Worm (Caenorhabditis elegans) whole organism, L4 larva: ENCODE data around the gene fbxa-218.

Experiments used
- F10B5.3 ChIP-seq: sonication (generic microtip); optimal IDR thresholded peaks from 2 replicates; lab custom pipeline; 2016; ENCODE audit warnings: mild to moderate bottlenecking, missing genetic modification characterization, missing compliant biosample characterization
- F26F4.8 ChIP-seq: fragments of 200-800 bp; sonication (Bioruptor generic); conservative IDR thresholded peaks from 2 replicates; pipeline ENCODE4 v1.3.6; 2022; ENCODE audit warnings: missing genetic modification characterization, missing compliant biosample characterization
- F37D6.2 ChIP-seq: sonication (generic microtip); optimal IDR thresholded peaks from 2 replicates; lab custom pipeline; 2016; ENCODE audit warnings: mild to moderate bottlenecking, missing genetic modification characterization, missing compliant biosample characterization
- T26A8.4 ChIP-seq: fragments of 200-800 bp; sonication (Bioruptor generic); IDR thresholded peaks from 2 replicates; pipeline ENCODE4 v1.3.6; 2022; ENCODE audit warnings: missing genetic modification characterization, missing compliant biosample characterization
- Y105C5A.15 ChIP-seq: fragments of 200-800 bp; sonication (Bioruptor generic); IDR thresholded peaks from 2 replicates; pipeline ENCODE4 v1.3.6; 2022; ENCODE audit warnings: missing genetic modification characterization, missing compliant biosample characterization
- aha-1 ChIP-seq: fragments of 150-350 bp; peaks from one replicate; lab custom pipeline; 2014; ENCODE audit warnings: missing biosample characterization, missing genetic modification characterization
- aly-2 ChIP-seq: sonication (generic microtip); optimal IDR thresholded peaks from 2 replicates; lab custom pipeline; 2018; ENCODE audit warnings: missing biosample characterization, missing genetic modification characterization
- arid-1 ChIP-seq: fragments of 200-800 bp; sonication (Bioruptor generic); conservative IDR thresholded peaks from 2 replicates; pipeline ENCODE4 v1.3.6; 2022; ENCODE audit warnings: missing genetic modification reagents, missing genetic modification characterization, missing compliant biosample characterization
- ceh-28 ChIP-seq: fragments of 150-350 bp; optimal IDR thresholded peaks from 2 replicates; lab custom pipeline; 2014; ENCODE audit warnings: missing biosample characterization, missing genetic modification reagents, missing genetic modification characterization
- ceh-32 ChIP-seq: sonication (generic microtip); optimal IDR thresholded peaks from 2 replicates; lab custom pipeline; 2016; ENCODE audit warnings: mild to moderate bottlenecking, missing genetic modification characterization, missing compliant biosample characterization; ENCODE audit not compliant: poor library complexity
- ceh-44 ChIP-seq: fragments of 200-800 bp; sonication (Bioruptor generic); IDR thresholded peaks from 2 replicates; pipeline ENCODE4 v1.3.6; 2022; ENCODE audit warnings: missing genetic modification reagents, missing genetic modification characterization, missing compliant biosample characterization
- ces-1 ChIP-seq: fragments of 150-350 bp; sonication (generic microtip); optimal IDR thresholded peaks from 4 replicates; lab custom pipeline; 2014; ENCODE audit warnings: missing biosample characterization, missing genetic modification reagents, missing genetic modification characterization
- cey-2 ChIP-seq: sonication (generic microtip); optimal IDR thresholded peaks from 3 replicates; lab custom pipeline; 2017; ENCODE audit warnings: missing genetic modification characterization, mild to moderate bottlenecking, missing compliant biosample characterization, antibody characterized with exemption, borderline replicate concordance; ENCODE audit not compliant: insufficient read depth
- daf-16 ChIP-seq, 3 experiments: sonication (generic microtip); optimal IDR thresholded peaks; 2 replicates each; lab custom pipeline; 2016 to 2017; ENCODE audit warnings: missing genetic modification characterization in 3 of 3, missing genetic modification reagents in 3 of 3, mild to moderate bottlenecking in 2 of 3, missing compliant biosample characterization in 2 of 3, missing biosample characterization in 1 of 3, moderate library complexity in 1 of 3
- dmd-6 ChIP-seq: fragments of 200-800 bp; sonication (Bioruptor generic); IDR thresholded peaks from 2 replicates; pipeline ENCODE4 v1.3.6; 2022; ENCODE audit warnings: missing genetic modification reagents, missing genetic modification characterization, missing compliant biosample characterization
- dmd-8 ChIP-seq: fragments of 200-800 bp; sonication (Bioruptor generic); IDR thresholded peaks from 2 replicates; pipeline ENCODE4 v1.3.6; 2022; ENCODE audit warnings: missing genetic modification characterization, missing compliant biosample characterization
- duxl-1 ChIP-seq: sonication (generic microtip); optimal IDR thresholded peaks from 2 replicates; lab custom pipeline; 2016; ENCODE audit warnings: mild to moderate bottlenecking, missing genetic modification characterization, moderate library complexity, missing compliant biosample characterization; ENCODE audit not compliant: poor library complexity
- dve-1 ChIP-seq: sonication (generic microtip); optimal IDR thresholded peaks from 2 replicates; lab custom pipeline; 2017; ENCODE audit warnings: antibody characterized with exemption, mild to moderate bottlenecking, missing genetic modification characterization, missing compliant biosample characterization; ENCODE audit not compliant: insufficient read depth
- hlh-30 ChIP-seq: sonication (generic microtip); optimal IDR thresholded peaks from 2 replicates; lab custom pipeline; 2017; ENCODE audit warnings: antibody characterized with exemption, mild to moderate bottlenecking, missing genetic modification characterization, missing compliant biosample characterization; ENCODE audit not compliant: insufficient read depth
- hmg-1.1 ChIP-seq: fragments of 200-800 bp; sonication (Bioruptor generic); IDR thresholded peaks from 2 replicates; pipeline ENCODE4 v1.3.6; 2022; ENCODE audit warnings: missing genetic modification reagents, missing genetic modification characterization, missing compliant biosample characterization
- jun-1 ChIP-seq: fragments of 150-350 bp; optimal IDR thresholded peaks from 2 replicates; lab custom pipeline; 2014; ENCODE audit warnings: missing biosample characterization, missing genetic modification reagents, missing genetic modification characterization
- lim-7 ChIP-seq: fragments of 200-800 bp; sonication (Bioruptor generic); IDR thresholded peaks from 2 replicates; pipeline ENCODE4 v1.3.6; 2022; ENCODE audit warnings: missing genetic modification characterization, missing compliant biosample characterization
- lin-15B ChIP-seq: fragments of 150-350 bp; sonication (generic microtip); optimal IDR thresholded peaks from 3 replicates; lab custom pipeline; 2014; ENCODE audit warnings: missing biosample characterization, missing genetic modification characterization
- lin-29 ChIP-seq: fragments of 200-800 bp; sonication (Bioruptor generic); IDR thresholded peaks from 2 replicates; pipeline ENCODE4 v1.3.6; 2022; ENCODE audit warnings: missing genetic modification reagents, missing genetic modification characterization, missing compliant biosample characterization
- lin-39 ChIP-seq: fragments of 150-350 bp; optimal IDR thresholded peaks from 2 replicates; lab custom pipeline; 2014; ENCODE audit warnings: missing biosample characterization, missing genetic modification reagents, missing genetic modification characterization
- lsy-2 ChIP-seq, 2 experiments: fragments of 150-350 bp in 1 of 2; sonication (generic microtip) in 1 of 2; optimal IDR thresholded peaks; 2 replicates each; lab custom pipeline; 2014 to 2017; ENCODE audit warnings: missing biosample characterization in 2 of 2, missing genetic modification characterization in 2 of 2
- madf-9 ChIP-seq: fragments of 200-800 bp; sonication (Bioruptor generic); conservative IDR thresholded peaks from 2 replicates; pipeline ENCODE4 v1.3.6; 2022; ENCODE audit warnings: missing genetic modification reagents, missing genetic modification characterization, missing compliant biosample characterization
- mes-2 ChIP-seq: sonication (generic microtip); optimal IDR thresholded peaks from 2 replicates; lab custom pipeline; 2016; ENCODE audit warnings: missing genotype, mild to moderate bottlenecking, missing genetic modification characterization, missing compliant biosample characterization; ENCODE audit not compliant: poor library complexity, severe bottlenecking
- mxl-2 ChIP-seq: fragments of 200-800 bp; sonication (Bioruptor generic); conservative IDR thresholded peaks from 2 replicates; pipeline ENCODE4 v1.3.6; 2022; ENCODE audit warnings: missing genetic modification reagents, missing genetic modification characterization, missing compliant biosample characterization
- nhr-11 ChIP-seq: fragments of 150-350 bp; optimal IDR thresholded peaks from 2 replicates; lab custom pipeline; 2014; ENCODE audit warnings: missing biosample characterization, missing genetic modification characterization
- nhr-111 ChIP-seq: fragments of 200-800 bp; sonication (Bioruptor generic); optimal IDR thresholded peaks from 2 replicates; lab custom pipeline; 2018; ENCODE audit warnings: mild to moderate bottlenecking, missing genetic modification characterization, missing compliant biosample characterization
- nhr-25 ChIP-seq: sonication (generic microtip); optimal IDR thresholded peaks from 2 replicates; lab custom pipeline; 2017; ENCODE audit warnings: missing genetic modification characterization, mild to moderate bottlenecking, missing compliant biosample characterization, antibody characterized with exemption, moderate library complexity, borderline replicate concordance; ENCODE audit not compliant: insufficient read depth
- nhr-28 ChIP-seq: fragments of 150-350 bp; optimal IDR thresholded peaks from 2 replicates; lab custom pipeline; 2014; ENCODE audit warnings: missing biosample characterization, missing genetic modification characterization
- nhr-41 ChIP-seq: fragments of 200-800 bp; sonication (Bioruptor generic); IDR thresholded peaks from 2 replicates; pipeline ENCODE4 v1.3.6; 2022; ENCODE audit warnings: missing genetic modification reagents, missing genetic modification characterization, missing compliant biosample characterization
- nhr-42 ChIP-seq: fragments of 200-800 bp; sonication (Bioruptor generic); IDR thresholded peaks from 2 replicates; pipeline ENCODE4 v1.3.6; 2022; ENCODE audit warnings: missing genetic modification characterization, missing compliant biosample characterization
- nhr-76 ChIP-seq: fragments of 150-350 bp; optimal IDR thresholded peaks from 2 replicates; lab custom pipeline; 2014; ENCODE audit warnings: missing biosample characterization, missing genetic modification characterization
- php-3 ChIP-seq: fragments of 200-800 bp; sonication (Bioruptor generic); IDR thresholded peaks from 2 replicates; pipeline ENCODE4 v1.3.6; 2022; ENCODE audit warnings: missing genetic modification reagents, missing genetic modification characterization, missing compliant biosample characterization
- pqm-1 ChIP-seq: sonication (generic microtip); optimal IDR thresholded peaks from 2 replicates; lab custom pipeline; 2017; ENCODE audit warnings: missing biosample characterization, missing genetic modification characterization
- set-16 ChIP-seq: fragments of 200-800 bp; sonication (Bioruptor generic); IDR thresholded peaks from 2 replicates; pipeline ENCODE4 v1.3.6; 2022; ENCODE audit warnings: missing genetic modification reagents, missing genetic modification characterization, missing compliant biosample characterization
- skn-1 ChIP-seq: fragments of 150-350 bp; optimal IDR thresholded peaks from 2 replicates; lab custom pipeline; 2014; ENCODE audit warnings: missing biosample characterization, missing genetic modification characterization
- spr-1 ChIP-seq: sonication (generic microtip); optimal IDR thresholded peaks from 2 replicates; lab custom pipeline; 2016; ENCODE audit warnings: mild to moderate bottlenecking, missing genetic modification characterization, missing compliant biosample characterization
- tra-1 ChIP-seq: fragments of 200-800 bp; sonication (Bioruptor generic); IDR thresholded peaks from 2 replicates; pipeline ENCODE4 v1.3.6; 2022; ENCODE audit warnings: missing genetic modification reagents, missing genetic modification characterization, missing compliant biosample characterization
- unc-130 ChIP-seq: sonication (generic microtip); optimal IDR thresholded peaks from 2 replicates; lab custom pipeline; 2016; ENCODE audit warnings: missing genetic modification reagents, missing genetic modification characterization, missing compliant biosample characterization
- unc-39 ChIP-seq: sonication (generic microtip); optimal IDR thresholded peaks from 2 replicates; lab custom pipeline; 2017; ENCODE audit warnings: missing biosample characterization, missing genetic modification characterization
- vab-7 ChIP-seq: fragments of 200-800 bp; sonication (Bioruptor generic); IDR thresholded peaks from 2 replicates; pipeline ENCODE4 v1.3.6; 2022; ENCODE audit warnings: missing genetic modification reagents, missing genetic modification characterization, missing compliant biosample characterization
- zfp-3 ChIP-seq: fragments of 200-800 bp; sonication (Bioruptor generic); conservative IDR thresholded peaks from 2 replicates; pipeline ENCODE4 v1.3.6; 2022; ENCODE audit warnings: missing genetic modification reagents, missing genetic modification characterization, missing compliant biosample characterization
- zip-2 ChIP-seq: fragments of 150-350 bp; optimal IDR thresholded peaks from 2 replicates; lab custom pipeline; 2014; ENCODE audit warnings: missing biosample characterization, missing genetic modification characterization

The fbxa-218 gene

DNA sequence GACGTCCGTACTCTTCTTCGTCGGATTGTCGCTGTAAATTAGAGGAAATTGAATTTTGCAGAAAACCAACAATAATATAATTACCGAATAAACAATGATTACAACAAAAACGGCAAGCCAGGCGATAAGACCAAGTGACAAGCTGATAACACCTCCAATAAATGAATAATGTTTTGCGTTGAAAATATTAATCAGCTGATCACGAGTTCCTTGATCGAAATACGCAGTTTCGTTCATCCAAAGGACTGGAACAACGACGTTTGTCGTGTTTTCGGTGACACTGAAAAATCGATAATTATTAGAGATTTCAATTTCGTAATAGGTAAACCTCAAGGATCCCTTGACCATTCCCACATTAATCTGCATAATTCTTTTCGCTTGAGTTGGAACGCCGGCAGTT, 17.5 kb downstream of the fbxa-218 start:
- peak; percentile 62 for TF ChIP-seq ceh-28 (tag; lab: Kevin White, UChicago)
- no peak for TF ChIP-seq zfp-3 (GFP tag; lab: Robert Waterston, UW)
- TF ChIP-seq mes-2 (tag; lab: Kevin White, UChicago) = peak; percentile 19
- no peak for TF ChIP-seq vab-7 (GFP tag; lab: Robert Waterston, UW)
- TF ChIP-seq nhr-42 (GFP tag; lab: Robert Waterston, UW) = no peak
- TF ChIP-seq tra-1 (GFP tag; lab: Robert Waterston, UW) = no peak
- no peak for TF ChIP-seq lim-7 (GFP tag; lab: Robert Waterston, UW)
- peak; percentile 89 for TF ChIP-seq aha-1 (tag; lab: Kevin White, UChicago)
- TF ChIP-seq daf-16 (GFP tag; optimal IDR thresholded peaks at IDR 0.05; lab: Kevin White, UChicago) = no peak
- peak; percentile 75 for TF ChIP-seq daf-16 (tag; optimal IDR thresholded peaks at IDR 0.05; lab: Kevin White, UChicago)
- TF ChIP-seq set-16 (GFP tag; lab: Robert Waterston, UW) = no peak
- TF ChIP-seq Y105C5A.15 (GFP tag; lab: Robert Waterston, UW) = no peak
- TF ChIP-seq unc-130 (GFP tag; lab: Kevin White, UChicago) = no peak
- no peak for TF ChIP-seq cey-2 (tag; lab: Kevin White, UChicago)
- no peak for TF ChIP-seq unc-39 (tag; lab: Kevin White, UChicago)
- TF ChIP-seq nhr-76 (tag; lab: Kevin White, UChicago) = no peak
- TF ChIP-seq T26A8.4 (GFP tag; lab: Robert Waterston, UW) = no peak
- peak; percentile 44 for TF ChIP-seq php-3 (GFP tag; lab: Robert Waterston, UW)
- no peak for TF ChIP-seq skn-1
- TF ChIP-seq F37D6.2 (tag; lab: Kevin White, UChicago) = no peak
- TF ChIP-seq ces-1 = no peak
- no peak for TF ChIP-seq jun-1 (tag; lab: Kevin White, UChicago)
- TF ChIP-seq mxl-2 (GFP tag; lab: Robert Waterston, UW) = no peak
- peak; percentile 32 for TF ChIP-seq nhr-28 (tag; lab: Kevin White, UChicago)
- TF ChIP-seq hlh-30 (tag; lab: Kevin White, UChicago) = peak; percentile 2
- TF ChIP-seq dve-1 (tag; lab: Kevin White, UChicago) = peak; percentile 29
- TF ChIP-seq dmd-6 (GFP tag; lab: Robert Waterston, UW) = peak; percentile 31
- no peak for TF ChIP-seq nhr-25 (tag; lab: Kevin White, UChicago)
- peak; percentile 75 for TF ChIP-seq pqm-1
- TF ChIP-seq, all 104 proteins: peak for 10

DNA sequence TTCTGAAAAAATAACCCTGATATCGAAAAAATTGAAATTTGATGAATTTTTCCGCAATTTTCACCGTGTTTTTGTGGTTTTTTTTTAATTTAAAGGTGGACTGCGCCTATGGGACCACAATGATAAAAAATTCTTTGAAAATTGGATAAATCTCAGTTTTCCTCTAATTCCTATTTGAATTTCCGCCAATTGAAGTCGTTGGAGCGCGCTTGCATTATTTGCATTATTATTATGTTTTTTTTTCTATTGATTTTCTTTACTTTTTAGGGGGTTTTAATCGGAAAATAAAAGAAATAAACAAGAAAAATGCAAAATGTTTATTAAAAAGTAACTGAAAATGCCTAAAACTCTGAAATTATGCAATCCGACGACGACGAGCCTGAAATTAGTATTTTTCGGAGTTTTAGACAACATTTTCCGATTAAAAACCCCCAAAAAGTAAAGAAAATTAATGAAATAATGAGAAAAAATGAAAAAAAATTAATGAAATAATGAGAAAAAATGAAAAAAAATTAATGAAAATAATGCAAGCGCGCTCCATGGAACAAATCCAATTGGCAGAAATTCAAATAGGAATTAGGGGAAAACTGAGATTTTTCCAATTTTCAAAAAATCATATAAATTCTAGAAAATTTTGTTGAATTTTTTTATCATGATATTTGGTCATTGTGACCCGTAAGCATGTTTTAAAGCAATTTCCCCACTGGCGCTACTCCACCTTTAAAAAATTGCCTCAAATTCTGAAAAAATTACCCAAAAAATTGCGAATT, 19.5 kb downstream of the fbxa-218 start:
- TF ChIP-seq lin-15B (tag; lab: Kevin White, UChicago) (no peak), hmg-1.1 (GFP tag; lab: Robert Waterston, UW) (no peak), lsy-2 (tag; optimal IDR thresholded peaks at IDR 0.05; lab: Kevin White, UChicago) (peak in 1 of 2 experiments; percentile 33), zfp-3 (GFP tag; lab: Robert Waterston, UW) (no peak), lin-29 (GFP tag; lab: Robert Waterston, UW) (no peak), madf-9 (GFP tag; lab: Robert Waterston, UW) (no peak), duxl-1 (tag; lab: Kevin White, UChicago) (no peak), spr-1 (tag; lab: Kevin White, UChicago) (no peak), nhr-111 (GFP tag; lab: Kevin White, UChicago) (no peak), F10B5.3 (tag; lab: Kevin White, UChicago) (no peak), F26F4.8 (GFP tag; lab: Robert Waterston, UW) (no peak), ceh-32 (tag; lab: Kevin White, UChicago) (no peak), nhr-11 (tag; lab: Kevin White, UChicago) (no peak), nhr-41 (GFP tag; lab: Robert Waterston, UW) (no peak), ceh-44 (GFP tag; lab: Robert Waterston, UW) (no peak), daf-16 (GFP tag; optimal IDR thresholded peaks at IDR 0.05; lab: Kevin White, UChicago) (no peak), daf-16 (tag; optimal IDR thresholded peaks at IDR 0.05; lab: Kevin White, UChicago) (no peak), T26A8.4 (GFP tag; lab: Robert Waterston, UW) (no peak), arid-1 (GFP tag; lab: Robert Waterston, UW) (no peak), zip-2 (tag; lab: Kevin White, UChicago) (no peak), lin-39 (tag; lab: Kevin White, UChicago) (no peak), ces-1 (no peak), dmd-8 (GFP tag; lab: Robert Waterston, UW) (no peak), aly-2 (tag; lab: Kevin White, UChicago) (no peak)
